Worm (Caenorhabditis elegans): ENCODE measurements around the gene M7.7.
A peak's percentile ranks its signal among the peaks of the same experiment; 100 is the strongest.

M7.7 gene

ce11 chrIV:11078482-11078881, 11.1 kb upstream of the M7.7 start, which contains the start of gene Y5F2A.4:
Gene Y5F2A.4 (minus strand): TSS chrIV:11078582.
- TF ChIP-seq flt-1 (GFP tag; IDR thresholded peaks at IDR 0.05), result no peak
- TF ChIP-seq tab-1 (GFP tag; IDR thresholded peaks at IDR 0.05), result no peak

- TF ChIP-seq T22C8.4 (GFP tag; IDR thresholded peaks at IDR 0.05) (no peak), cog-1 (tag; optimal IDR thresholded peaks at IDR 0.05) (no peak)
Observed at ce11 chrIV:11080823-11081285, 8.8 kb upstream of the M7.7 start, which contains the start of gene atg-7. Gene atg-7 (minus strand): TSS chrIV:11081055.

ce11 chrIV:11082153-11082552, 7.5 kb upstream of the M7.7 start, which contains the start of gene let-70:
Gene let-70 (minus strand): TSS chrIV:11082253.
- TF ChIP-seq ref-1 (GFP tag; conservative IDR thresholded peaks at IDR 0.05) (no peak), ztf-29 (GFP tag; IDR thresholded peaks at IDR 0.05) (no peak), klf-2 (GFP tag; conservative IDR thresholded peaks at IDR 0.05) (no peak), cog-1 (tag; optimal IDR thresholded peaks at IDR 0.05) (no peak), T22C8.4 (GFP tag; IDR thresholded peaks at IDR 0.05) (no peak), tab-1 (GFP tag; IDR thresholded peaks at IDR 0.05) (no peak), flt-1 (GFP tag; IDR thresholded peaks at IDR 0.05) (no peak), med-1 (GFP tag; optimal IDR thresholded peaks at IDR 0.05; ENCODE audit: insufficient read depth) (no peak), ztf-23 (GFP tag; IDR thresholded peaks at IDR 0.05) (no peak)

ce11 chrIV:11082789-11083235, 6.8 kb upstream of the M7.7 start:
- peak; percentile 91 for TF ChIP-seq T22C8.4 (GFP tag; IDR thresholded peaks at IDR 0.05)
- peak; percentile 63 for TF ChIP-seq cog-1 (tag; optimal IDR thresholded peaks at IDR 0.05)
- TF ChIP-seq tab-1 (GFP tag; IDR thresholded peaks at IDR 0.05), result no peak
- peak; percentile 70 for TF ChIP-seq ztf-23 (GFP tag; IDR thresholded peaks at IDR 0.05)
- TF ChIP-seq ztf-29 (GFP tag; IDR thresholded peaks at IDR 0.05), result no peak
- TF ChIP-seq flt-1 (GFP tag; IDR thresholded peaks at IDR 0.05), result no peak

- no peak for TF ChIP-seq ztf-23 (GFP tag; IDR thresholded peaks at IDR 0.05)
- no peak for TF ChIP-seq T22C8.4 (GFP tag; IDR thresholded peaks at IDR 0.05)
- TF ChIP-seq flt-1 (GFP tag; IDR thresholded peaks at IDR 0.05), result no peak
Observed at ce11 chrIV:11083609-11084008, 6.0 kb upstream of the M7.7 start, which contains the start of gene klc-1. Gene klc-1 (plus strand): TSS chrIV:11083735.

- TF ChIP-seq T22C8.4 (GFP tag; IDR thresholded peaks at IDR 0.05), result no peak
- TF ChIP-seq tab-1 (GFP tag; IDR thresholded peaks at IDR 0.05), result no peak
- no peak for TF ChIP-seq flt-1 (GFP tag; IDR thresholded peaks at IDR 0.05)
- TF ChIP-seq ztf-29 (GFP tag; IDR thresholded peaks at IDR 0.05), result no peak
- no peak for TF ChIP-seq med-1 (GFP tag; optimal IDR thresholded peaks at IDR 0.05; ENCODE audit: insufficient read depth)
- TF ChIP-seq klf-2 (GFP tag; conservative IDR thresholded peaks at IDR 0.05), result no peak
- no peak for TF ChIP-seq cog-1 (tag; optimal IDR thresholded peaks at IDR 0.05)
- no peak for TF ChIP-seq ztf-23 (GFP tag; IDR thresholded peaks at IDR 0.05)
- no peak for TF ChIP-seq ref-1 (GFP tag; conservative IDR thresholded peaks at IDR 0.05)
Observed at ce11 chrIV:11092502-11093080, 3.0 kb downstream of the M7.7 start, which contains the start of gene bcc-1. Gene bcc-1 (minus strand): TSS chrIV:11092552.

ce11 chrIV:11094052-11094451, 4.4 kb downstream of the M7.7 start:
- TF ChIP-seq tab-1 (GFP tag; IDR thresholded peaks at IDR 0.05), result no peak
- TF ChIP-seq flt-1 (GFP tag; IDR thresholded peaks at IDR 0.05), result no peak
- no peak for TF ChIP-seq T22C8.4 (GFP tag; IDR thresholded peaks at IDR 0.05)
- no peak for TF ChIP-seq klf-2 (GFP tag; conservative IDR thresholded peaks at IDR 0.05)
- no peak for TF ChIP-seq cog-1 (tag; optimal IDR thresholded peaks at IDR 0.05)
- TF ChIP-seq ref-1 (GFP tag; conservative IDR thresholded peaks at IDR 0.05), result no peak
- TF ChIP-seq ztf-23 (GFP tag; IDR thresholded peaks at IDR 0.05), result no peak
- TF ChIP-seq ztf-29 (GFP tag; IDR thresholded peaks at IDR 0.05), result no peak

ce11 chrIV:11094974-11095373, 5.3 kb downstream of the M7.7 start, which contains the start of gene M7.8:
Gene M7.8 (minus strand): TSS chrIV:11095085.
- TF ChIP-seq klf-2 (GFP tag; conservative IDR thresholded peaks at IDR 0.05) (no peak), med-1 (GFP tag; optimal IDR thresholded peaks at IDR 0.05; ENCODE audit: insufficient read depth) (no peak), T22C8.4 (GFP tag; IDR thresholded peaks at IDR 0.05) (no peak), cog-1 (tag; optimal IDR thresholded peaks at IDR 0.05) (no peak), tab-1 (GFP tag; IDR thresholded peaks at IDR 0.05) (no peak), flt-1 (GFP tag; IDR thresholded peaks at IDR 0.05) (no peak), ztf-29 (GFP tag; IDR thresholded peaks at IDR 0.05) (no peak), ztf-23 (GFP tag; IDR thresholded peaks at IDR 0.05) (no peak), ref-1 (GFP tag; conservative IDR thresholded peaks at IDR 0.05) (no peak)

ce11 chrIV:11097795-11098194, 8.2 kb downstream of the M7.7 start, which contains the start of gene M7.12:
Gene M7.12 (minus strand): TSS chrIV:11097982.
- no peak for TF ChIP-seq cog-1 (tag; optimal IDR thresholded peaks at IDR 0.05)
- no peak for TF ChIP-seq tab-1 (GFP tag; IDR thresholded peaks at IDR 0.05)
- no peak for TF ChIP-seq flt-1 (GFP tag; IDR thresholded peaks at IDR 0.05)
- no peak for TF ChIP-seq ztf-23 (GFP tag; IDR thresholded peaks at IDR 0.05)
- TF ChIP-seq ztf-29 (GFP tag; IDR thresholded peaks at IDR 0.05), result no peak
- TF ChIP-seq T22C8.4 (GFP tag; IDR thresholded peaks at IDR 0.05), result no peak
- TF ChIP-seq med-1 (GFP tag; optimal IDR thresholded peaks at IDR 0.05; ENCODE audit: insufficient read depth), result no peak
- TF ChIP-seq klf-2 (GFP tag; conservative IDR thresholded peaks at IDR 0.05), result no peak
- TF ChIP-seq ref-1 (GFP tag; conservative IDR thresholded peaks at IDR 0.05), result no peak

ce11 chrIV:11100271-11100670, 10.6 kb downstream of the M7.7 start, which contains the start of gene str-3:
Gene str-3 (minus strand): TSS chrIV:11100371.
- TF ChIP-seq tab-1 (GFP tag; IDR thresholded peaks at IDR 0.05), result no peak
- no peak for TF ChIP-seq klf-2 (GFP tag; conservative IDR thresholded peaks at IDR 0.05)
- no peak for TF ChIP-seq med-1 (GFP tag; optimal IDR thresholded peaks at IDR 0.05; ENCODE audit: insufficient read depth)
- TF ChIP-seq ztf-23 (GFP tag; IDR thresholded peaks at IDR 0.05), result no peak
- TF ChIP-seq ztf-29 (GFP tag; IDR thresholded peaks at IDR 0.05), result no peak
- TF ChIP-seq cog-1 (tag; optimal IDR thresholded peaks at IDR 0.05), result no peak
- TF ChIP-seq T22C8.4 (GFP tag; IDR thresholded peaks at IDR 0.05), result no peak
- no peak for TF ChIP-seq ref-1 (GFP tag; conservative IDR thresholded peaks at IDR 0.05)
- no peak for TF ChIP-seq flt-1 (GFP tag; IDR thresholded peaks at IDR 0.05)

Data from whole organism, midembryonic.